Worm (Caenorhabditis elegans) whole organism, L4 larva: ENCODE measurements around the gene hat-1.

ENCODE experiments used
- F49E8.2 ChIP-seq: sonication (generic microtip); optimal IDR thresholded peaks from 2 replicates; lab custom pipeline; 2016; ENCODE audit warnings: missing compliant biosample characterization, mild to moderate bottlenecking, missing genetic modification characterization, borderline replicate concordance
- R02D3.7 ChIP-seq: fragments of 150-350 bp; sonication (generic microtip); optimal IDR thresholded peaks from 3 replicates; lab custom pipeline; 2014; ENCODE audit warnings: missing biosample characterization, missing genetic modification characterization
- T20F7.1 ChIP-seq: fragments of 200-800 bp; sonication (Bioruptor generic); optimal IDR thresholded peaks from 2 replicates; lab custom pipeline; 2018; ENCODE audit warnings: mild to moderate bottlenecking, missing genetic modification characterization, missing compliant biosample characterization
- aha-1 ChIP-seq: fragments of 150-350 bp; peaks from one replicate; lab custom pipeline; 2014; ENCODE audit warnings: missing biosample characterization, missing genetic modification characterization
- aly-2 ChIP-seq: sonication (generic microtip); optimal IDR thresholded peaks from 2 replicates; lab custom pipeline; 2018; ENCODE audit warnings: missing biosample characterization, missing genetic modification characterization
- arid-1 ChIP-seq: fragments of 200-800 bp; sonication (Bioruptor generic); conservative IDR thresholded peaks from 2 replicates; pipeline ENCODE4 v1.3.6; 2022; ENCODE audit warnings: missing genetic modification reagents, missing genetic modification characterization, missing compliant biosample characterization
- ceh-20 ChIP-seq: fragments of 200-800 bp; sonication (Bioruptor generic); IDR thresholded peaks from 2 replicates; pipeline ENCODE4 v1.3.6; 2022; ENCODE audit warnings: missing genetic modification reagents, missing genetic modification characterization, missing compliant biosample characterization
- ceh-32 ChIP-seq: sonication (generic microtip); optimal IDR thresholded peaks from 2 replicates; lab custom pipeline; 2016; ENCODE audit warnings: mild to moderate bottlenecking, missing genetic modification characterization, missing compliant biosample characterization; ENCODE audit not compliant: poor library complexity
- ceh-62 ChIP-seq: sonication (generic microtip); optimal IDR thresholded peaks from 2 replicates; lab custom pipeline; 2017; ENCODE audit warnings: missing biosample characterization, missing genetic modification characterization
- ces-1 ChIP-seq: fragments of 150-350 bp; sonication (generic microtip); optimal IDR thresholded peaks from 4 replicates; lab custom pipeline; 2014; ENCODE audit warnings: missing biosample characterization, missing genetic modification reagents, missing genetic modification characterization
- ctbp-1 ChIP-seq: fragments of 200-800 bp; sonication (Bioruptor generic); IDR thresholded peaks from 2 replicates; pipeline ENCODE4 v1.3.6; 2022; ENCODE audit warnings: missing genetic modification reagents, missing genetic modification characterization, missing compliant biosample characterization
- daf-12 ChIP-seq: fragments of 150-350 bp; optimal IDR thresholded peaks from 2 replicates; lab custom pipeline; 2014; ENCODE audit warnings: missing biosample characterization, missing genetic modification reagents, missing genetic modification characterization
- dmd-6 ChIP-seq: fragments of 200-800 bp; sonication (Bioruptor generic); IDR thresholded peaks from 2 replicates; pipeline ENCODE4 v1.3.6; 2022; ENCODE audit warnings: missing genetic modification reagents, missing genetic modification characterization, missing compliant biosample characterization
- dmd-8 ChIP-seq: fragments of 200-800 bp; sonication (Bioruptor generic); IDR thresholded peaks from 2 replicates; pipeline ENCODE4 v1.3.6; 2022; ENCODE audit warnings: missing genetic modification characterization, missing compliant biosample characterization
- dpl-1 ChIP-seq: fragments of 150-350 bp; optimal IDR thresholded peaks from 2 replicates; lab custom pipeline; 2014; ENCODE audit warnings: missing biosample characterization, missing genetic modification reagents, missing genetic modification characterization
- duxl-1 ChIP-seq: sonication (generic microtip); optimal IDR thresholded peaks from 2 replicates; lab custom pipeline; 2016; ENCODE audit warnings: mild to moderate bottlenecking, missing genetic modification characterization, moderate library complexity, missing compliant biosample characterization; ENCODE audit not compliant: poor library complexity
- egl-43 ChIP-seq: fragments of 200-800 bp; sonication (Bioruptor generic); IDR thresholded peaks from 2 replicates; pipeline ENCODE4 v1.3.6; 2022; ENCODE audit warnings: missing genetic modification reagents, missing genetic modification characterization, missing compliant biosample characterization
- fos-1 ChIP-seq: fragments of 150-350 bp; optimal IDR thresholded peaks from 2 replicates; lab custom pipeline; 2014; ENCODE audit warnings: missing biosample characterization, missing genetic modification characterization
- hif-1 ChIP-seq, 2 experiments: sonication (generic microtip); optimal IDR thresholded peaks; 2 replicates each; lab custom pipeline; 2016 to 2017; ENCODE audit warnings: missing compliant biosample characterization in 2 of 2, missing genetic modification characterization in 2 of 2, missing genetic modification reagents in 2 of 2, missing genotype in 2 of 2, mild to moderate bottlenecking in 1 of 2
- jun-1 ChIP-seq: fragments of 150-350 bp; optimal IDR thresholded peaks from 2 replicates; lab custom pipeline; 2014; ENCODE audit warnings: missing biosample characterization, missing genetic modification reagents, missing genetic modification characterization
- lim-7 ChIP-seq: fragments of 200-800 bp; sonication (Bioruptor generic); IDR thresholded peaks from 2 replicates; pipeline ENCODE4 v1.3.6; 2022; ENCODE audit warnings: missing genetic modification characterization, missing compliant biosample characterization
- lin-29 ChIP-seq: fragments of 200-800 bp; sonication (Bioruptor generic); IDR thresholded peaks from 2 replicates; pipeline ENCODE4 v1.3.6; 2022; ENCODE audit warnings: missing genetic modification reagents, missing genetic modification characterization, missing compliant biosample characterization
- lin-38 ChIP-seq: fragments of 200-800 bp; sonication (Bioruptor generic); IDR thresholded peaks from 2 replicates; pipeline ENCODE4 v1.3.6; 2022; ENCODE audit warnings: missing genetic modification reagents, missing genetic modification characterization, missing compliant biosample characterization
- lin-39 ChIP-seq: fragments of 150-350 bp; optimal IDR thresholded peaks from 2 replicates; lab custom pipeline; 2014; ENCODE audit warnings: missing biosample characterization, missing genetic modification reagents, missing genetic modification characterization
- madf-9 ChIP-seq: fragments of 200-800 bp; sonication (Bioruptor generic); conservative IDR thresholded peaks from 2 replicates; pipeline ENCODE4 v1.3.6; 2022; ENCODE audit warnings: missing genetic modification reagents, missing genetic modification characterization, missing compliant biosample characterization
- mxl-3 ChIP-seq: fragments of 200-800 bp; sonication (Bioruptor generic); optimal IDR thresholded peaks from 2 replicates; lab custom pipeline; 2018; ENCODE audit warnings: mild to moderate bottlenecking, missing genetic modification characterization, missing compliant biosample characterization
- nhr-10 ChIP-seq: fragments of 150-350 bp; optimal IDR thresholded peaks from 2 replicates; lab custom pipeline; 2014; ENCODE audit warnings: missing biosample characterization, missing genetic modification characterization
- nhr-102 ChIP-seq: sonication (generic microtip); optimal IDR thresholded peaks from 2 replicates; lab custom pipeline; 2016; ENCODE audit warnings: mild to moderate bottlenecking, missing genetic modification characterization, moderate library complexity, missing compliant biosample characterization
- nhr-11 ChIP-seq: fragments of 150-350 bp; optimal IDR thresholded peaks from 2 replicates; lab custom pipeline; 2014; ENCODE audit warnings: missing biosample characterization, missing genetic modification characterization
- nhr-28 ChIP-seq: fragments of 150-350 bp; optimal IDR thresholded peaks from 2 replicates; lab custom pipeline; 2014; ENCODE audit warnings: missing biosample characterization, missing genetic modification characterization
- nhr-48 ChIP-seq: sonication (generic microtip); optimal IDR thresholded peaks from 2 replicates; lab custom pipeline; 2016; ENCODE audit warnings: mild to moderate bottlenecking, missing genetic modification characterization, missing compliant biosample characterization
- nhr-77 ChIP-seq: fragments of 150-350 bp; optimal IDR thresholded peaks from 2 replicates; lab custom pipeline; 2014; ENCODE audit warnings: missing biosample characterization, missing genetic modification characterization
- rbr-2 ChIP-seq: sonication (generic microtip); optimal IDR thresholded peaks from 2 replicates; lab custom pipeline; 2016; ENCODE audit warnings: missing genotype, missing genetic modification characterization, missing compliant biosample characterization
- skn-1 ChIP-seq: fragments of 150-350 bp; optimal IDR thresholded peaks from 2 replicates; lab custom pipeline; 2014; ENCODE audit warnings: missing biosample characterization, missing genetic modification characterization
- spr-3 ChIP-seq: fragments of 200-800 bp; sonication (Bioruptor generic); optimal IDR thresholded peaks from 2 replicates; lab custom pipeline; 2018; ENCODE audit warnings: mild to moderate bottlenecking, missing genetic modification characterization, missing compliant biosample characterization
- tag-97 ChIP-seq: fragments of 200-800 bp; sonication (Bioruptor generic); IDR thresholded peaks from 2 replicates; pipeline ENCODE4 v1.3.6; 2022; ENCODE audit warnings: missing genetic modification characterization, missing compliant biosample characterization
- unc-130 ChIP-seq: sonication (generic microtip); optimal IDR thresholded peaks from 2 replicates; lab custom pipeline; 2016; ENCODE audit warnings: missing genetic modification reagents, missing genetic modification characterization, missing compliant biosample characterization
- unc-62 ChIP-seq, 3 experiments: fragments of 150-350 bp in 1 of 3; sonication (generic microtip); optimal IDR thresholded peaks in 2 of 3; peaks in 1 of 3; 1 replicate in 1 of 3; 2 replicates in 2 of 3; lab custom pipeline; 2014 to 2017; ENCODE audit warnings: missing biosample characterization in 3 of 3, missing genetic modification characterization in 3 of 3, missing genetic modification reagents in 3 of 3, missing genotype in 1 of 3
- ztf-7 ChIP-seq: fragments of 150-350 bp; optimal IDR thresholded peaks from 2 replicates; lab custom pipeline; 2014; ENCODE audit warnings: missing biosample characterization, missing genetic modification characterization

The hat-1 gene

DNA sequence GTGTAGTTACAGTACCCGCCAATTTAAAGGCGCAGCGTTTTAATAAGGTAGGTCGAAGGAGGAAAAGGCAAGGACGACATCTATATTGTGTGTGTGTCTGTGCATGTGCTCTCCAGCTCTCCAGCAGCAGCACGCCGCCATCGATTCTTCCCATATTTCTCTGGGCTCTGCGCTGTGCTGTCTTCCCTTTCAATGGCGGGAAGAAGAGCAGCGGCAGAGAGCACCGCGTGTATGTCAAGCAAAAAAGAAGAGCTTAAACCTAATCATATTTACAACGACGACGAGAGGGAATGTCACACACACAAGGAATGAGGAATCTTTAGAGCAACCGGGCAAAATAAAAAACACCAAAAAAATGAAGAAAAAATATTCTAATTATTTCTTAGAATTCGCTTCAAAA, 8.1 kb downstream of the hat-1 start (continued):
- TF ChIP-seq nhr-77: no peak
- TF ChIP-seq ces-1: no peak
- TF ChIP-seq fos-1 (tag; lab: Kevin White, UChicago): no peak
- TF ChIP-seq ceh-32: no peak
- TF ChIP-seq aha-1 (tag; lab: Kevin White, UChicago): peak; percentile 82
- TF ChIP-seq nhr-102 (tag; lab: Kevin White, UChicago): no peak
- TF ChIP-seq ceh-20 (GFP tag; lab: Robert Waterston, UW): no peak
- TF ChIP-seq lim-7 (GFP tag; lab: Robert Waterston, UW): no peak
- no peak for TF ChIP-seq nhr-11
- no peak for TF ChIP-seq dmd-8
- TF ChIP-seq madf-9 (GFP tag; lab: Robert Waterston, UW): no peak
- TF ChIP-seq dpl-1: no peak
- TF ChIP-seq R02D3.7: no peak
- TF ChIP-seq T20F7.1 (GFP tag; lab: Kevin White, UChicago): no peak
- TF ChIP-seq lin-39 (tag; lab: Kevin White, UChicago): no peak
- TF ChIP-seq F49E8.2 (tag; lab: Kevin White, UChicago): no peak

ce11 chrIII:10396891-10397502, 10.1 kb downstream of the hat-1 start:
- TF ChIP-seq aha-1 (tag; lab: Kevin White, UChicago) (peak; percentile 75), skn-1 (tag; lab: Kevin White, UChicago) (no peak), lin-38 (GFP tag; lab: Robert Waterston, UW) (no peak), daf-12 (tag; lab: Kevin White, UChicago) (no peak), ctbp-1 (GFP tag; lab: Robert Waterston, UW) (0 out of 2 replicates have a peak, but pooled peaks have one; percentile 30), lin-29 (GFP tag; lab: Robert Waterston, UW) (no peak), unc-62 (GFP tag; optimal IDR thresholded peaks at IDR 0.05 in 1 of 2; lab: Kevin White, UChicago) (peak in 1 of 2 experiments; percentile 91), unc-62 (tag; optimal IDR thresholded peaks at IDR 0.05; lab: Kevin White, UChicago) (no peak), egl-43 (GFP tag; lab: Robert Waterston, UW) (no peak), nhr-102 (tag; lab: Kevin White, UChicago) (no peak), nhr-10 (tag; lab: Kevin White, UChicago) (no peak), jun-1 (no peak)

ce11 chrIII:10395990-10396389, 11.1 kb downstream of the hat-1 start, which contains the start of gene M03C11.1:
TSS of gene M03C11.1 (minus strand) at chrIII:10396090.
- TF ChIP-seq spr-3 (GFP tag; lab: Kevin White, UChicago) (no peak), lim-7 (GFP tag; lab: Robert Waterston, UW) (no peak), aly-2 (tag; lab: Kevin White, UChicago) (no peak), unc-130 (GFP tag; lab: Kevin White, UChicago) (no peak), nhr-28 (tag; lab: Kevin White, UChicago) (no peak), ceh-62 (no peak), nhr-48 (tag; lab: Kevin White, UChicago) (no peak), tag-97 (GFP tag; lab: Robert Waterston, UW) (no peak), ctbp-1 (GFP tag; lab: Robert Waterston, UW) (no peak), mxl-3 (no peak), ztf-7 (tag; lab: Kevin White, UChicago) (no peak), duxl-1 (tag; lab: Kevin White, UChicago) (no peak), fos-1 (tag; lab: Kevin White, UChicago) (no peak), dmd-6 (GFP tag; lab: Robert Waterston, UW) (no peak), rbr-2 (no peak), hif-1 (tag; optimal IDR thresholded peaks at IDR 0.05; lab: Kevin White, UChicago) (no peak), arid-1 (GFP tag; lab: Robert Waterston, UW) (no peak)
